Fruit fly (Drosophila melanogaster) whole organism, pupa: Measurements from ENCODE around the gene ImpE3.
A peak's percentile ranks its signal among the peaks of the same experiment; 100 is the strongest.

Experiments
- CG10348 ChIP-seq: fragments of 200-800 bp; sonication (Bioruptor generic); IDR thresholded peaks from 2 replicates; pipeline ENCODE4 v1.3.6; 2022; ENCODE audit warnings: missing biosample characterization, missing genetic modification characterization
- CG12605 ChIP-seq: fragments of 200-800 bp; sonication (Bioruptor generic); IDR thresholded peaks from 2 replicates; pipeline ENCODE4 v1.3.6; 2022; ENCODE audit warnings: missing biosample characterization, missing genetic modification characterization
- CG13204 ChIP-seq: fragments of 200-800 bp; sonication (Bioruptor generic); optimal IDR thresholded peaks from 2 replicates; lab custom pipeline; 2018; ENCODE audit warnings: missing biosample characterization, mild to moderate bottlenecking, missing genetic modification characterization, moderate library complexity
- CG14655 ChIP-seq: fragments of 200-800 bp; sonication (Bioruptor generic); optimal IDR thresholded peaks from 3 replicates; lab custom pipeline; 2017; ENCODE audit warnings: mild to moderate bottlenecking, missing biosample characterization, missing genetic modification reagents, missing genetic modification characterization
- CG15710 ChIP-seq: fragments of 200-800 bp; sonication (Bioruptor generic); optimal IDR thresholded peaks from 2 replicates; lab custom pipeline; 2018; ENCODE audit warnings: missing biosample characterization, mild to moderate bottlenecking, missing genetic modification characterization, moderate library complexity
- CG17806 ChIP-seq: fragments of 200-800 bp; sonication (Bioruptor generic); optimal IDR thresholded peaks from 2 replicates; lab custom pipeline; 2018; ENCODE audit warnings: missing biosample characterization, mild to moderate bottlenecking, missing genetic modification characterization, moderate library complexity
- CG32121 ChIP-seq: fragments of 200-800 bp; sonication (Bioruptor generic); IDR thresholded peaks from 2 replicates; pipeline ENCODE4 v1.3.6; 2022; ENCODE audit warnings: missing biosample characterization, missing genetic modification characterization
- CG34367 ChIP-seq: fragments of 200-800 bp; sonication (Bioruptor generic); optimal IDR thresholded peaks from 2 replicates; lab custom pipeline; 2018; ENCODE audit warnings: missing biosample characterization, mild to moderate bottlenecking, missing genetic modification characterization
- CG4496 ChIP-seq: fragments of 200-800 bp; sonication (Bioruptor generic); IDR thresholded peaks from 3 replicates; pipeline ENCODE4 v1.3.6; 2022; ENCODE audit warnings: missing biosample characterization, missing genetic modification characterization
- CG8159 ChIP-seq: fragments of 200-800 bp; sonication (Bioruptor generic); optimal IDR thresholded peaks from 3 replicates; lab custom pipeline; 2018; ENCODE audit warnings: missing biosample characterization, mild to moderate bottlenecking, missing genetic modification characterization, moderate library complexity
- CG8301 ChIP-seq: fragments of 200-800 bp; sonication (Bioruptor generic); optimal IDR thresholded peaks from 2 replicates; lab custom pipeline; 2018; ENCODE audit warnings: missing biosample characterization, mild to moderate bottlenecking, missing genetic modification characterization
- CG9948 ChIP-seq: fragments of 200-800 bp; sonication (Bioruptor generic); optimal IDR thresholded peaks from 2 replicates; lab custom pipeline; 2018; ENCODE audit warnings: missing biosample characterization, mild to moderate bottlenecking, missing genetic modification characterization, moderate library complexity
- D1 ChIP-seq: fragments of 200-800 bp; sonication (Bioruptor generic); optimal IDR thresholded peaks from 2 replicates; lab custom pipeline; 2018; ENCODE audit warnings: missing biosample characterization, mild to moderate bottlenecking, missing genetic modification characterization, moderate library complexity
- EcR ChIP-seq: fragments of 200-800 bp; sonication (Bioruptor generic); optimal IDR thresholded peaks from 3 replicates; lab custom pipeline; 2019; ENCODE audit warnings: missing biosample characterization, missing genetic modification characterization, mild to moderate bottlenecking, moderate library complexity, missing genetic modification reagents
- Ets98B ChIP-seq: fragments of 200-800 bp; sonication (Bioruptor generic); IDR thresholded peaks from 2 replicates; pipeline ENCODE4 v1.3.6; 2022; ENCODE audit warnings: missing biosample characterization, missing genetic modification characterization
- Pif1A ChIP-seq: fragments of 200-800 bp; sonication (Bioruptor generic); optimal IDR thresholded peaks from 3 replicates; lab custom pipeline; 2016; ENCODE audit warnings: missing biosample characterization, missing genetic modification characterization
- Pif1B ChIP-seq: fragments of 200-800 bp; sonication (Bioruptor generic); optimal IDR thresholded peaks from 3 replicates; lab custom pipeline; 2016; ENCODE audit warnings: missing biosample characterization, missing genetic modification characterization
- Snoo ChIP-seq: fragments of 200-800 bp; sonication (Bioruptor generic); optimal IDR thresholded peaks from 3 replicates; lab custom pipeline; 2017; ENCODE audit warnings: missing biosample characterization, mild to moderate bottlenecking, missing genetic modification characterization, inconsistent platforms
- fd96Ca ChIP-seq: fragments of 200-800 bp; sonication (Bioruptor generic); IDR thresholded peaks from 3 replicates; pipeline ENCODE4 v1.3.6; 2022; ENCODE audit warnings: missing biosample characterization, missing genetic modification characterization
- gl ChIP-seq: fragments of 200-800 bp; sonication (Bioruptor generic); optimal IDR thresholded peaks from 2 replicates; lab custom pipeline; 2018; ENCODE audit warnings: missing biosample characterization, mild to moderate bottlenecking, missing genetic modification characterization
- rn ChIP-seq: fragments of 200-800 bp; sonication (Bioruptor generic); IDR thresholded peaks from 2 replicates; pipeline ENCODE4 v1.3.6; 2022; ENCODE audit warnings: missing biosample characterization, missing genetic modification characterization

ImpE3 gene

DNA sequence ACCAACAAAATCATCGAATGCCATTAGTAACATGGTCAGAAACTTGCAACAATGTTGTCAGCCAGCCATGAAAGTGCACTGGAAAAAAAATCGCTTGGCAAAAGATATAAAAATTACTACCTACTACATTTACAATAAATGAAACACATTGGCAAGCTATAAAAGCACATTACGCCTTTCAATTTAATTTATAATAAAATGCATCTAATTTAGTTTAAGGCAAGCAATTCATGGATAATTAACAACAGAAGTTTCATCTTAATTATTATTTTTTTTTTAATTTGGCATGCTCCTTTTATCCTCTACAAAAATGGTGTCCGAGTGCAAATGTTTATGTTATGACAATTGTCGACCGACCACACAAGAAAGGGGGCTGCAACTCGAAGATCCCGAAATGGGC is 9.6 kb upstream of the ImpE3 start:
- TF ChIP-seq CG4496 (0 out of 3 replicates have a peak, but pooled peaks have one; percentile 12), CG12605 (GFP tag; lab: Robert Waterston, UW) (no peak), Ets98B (peak; percentile 30)

DNA sequence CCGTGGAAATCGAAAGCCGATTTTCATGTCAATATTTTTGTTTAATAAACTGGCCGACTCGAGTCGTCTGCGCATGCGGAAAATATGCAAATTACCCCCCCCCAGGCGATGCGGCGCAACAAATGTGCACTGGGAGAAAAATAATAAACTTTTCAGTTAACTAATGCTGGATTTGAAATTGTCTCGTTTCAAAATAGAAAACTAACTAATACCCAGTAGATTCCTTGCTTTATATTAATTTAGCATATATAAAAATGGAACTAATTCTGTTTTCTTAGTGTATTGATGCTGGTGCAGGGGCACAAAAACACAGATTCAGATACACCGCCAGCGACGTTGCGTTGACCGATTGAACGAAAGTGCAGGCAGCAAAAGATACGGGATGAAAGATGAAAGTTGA is 8.6 kb upstream of the ImpE3 start:
- peak; percentile 1 for TF ChIP-seq Snoo
- TF ChIP-seq Pif1A (GFP tag; lab: Kevin White, UChicago), result peak; percentile 40
- TF ChIP-seq CG12605 (GFP tag; lab: Robert Waterston, UW), result peak; percentile 79
- TF ChIP-seq D1, result no peak
- no peak; the same call in 1 of the 2 replicates for TF ChIP-seq CG10348 (GFP tag; lab: Robert Waterston, UW)
- TF ChIP-seq CG14655 (GFP tag; lab: Kevin White, UChicago), result peak; percentile 58
- peak; percentile 59 for TF ChIP-seq CG17806
- no peak for TF ChIP-seq CG13204 (GFP tag; lab: Kevin White, UChicago)
- peak; percentile 64 for TF ChIP-seq CG8159 (tag; lab: Kevin White, UChicago)
- TF ChIP-seq Ets98B, result peak; percentile 85
- peak; percentile 61; the same call in 1 of the 2 replicates for TF ChIP-seq rn
- peak; percentile 71 for TF ChIP-seq CG8301 (tag; lab: Kevin White, UChicago)
- TF ChIP-seq EcR, result no peak
- peak; percentile 22 for TF ChIP-seq CG34367 (tag; lab: Kevin White, UChicago)
- peak; percentile 43; the same call in 2 of the 3 replicates for TF ChIP-seq fd96Ca
- TF ChIP-seq CG4496, result peak; percentile 86
- TF ChIP-seq Pif1B, result peak; percentile 37
- TF ChIP-seq CG32121 (GFP tag; lab: Robert Waterston, UW), result peak; percentile 81
- TF ChIP-seq CG9948, result peak; percentile 49
- peak; percentile 4 for TF ChIP-seq CG15710 (tag; lab: Kevin White, UChicago)
- no peak for TF ChIP-seq gl (tag; lab: Kevin White, UChicago)

DNA sequence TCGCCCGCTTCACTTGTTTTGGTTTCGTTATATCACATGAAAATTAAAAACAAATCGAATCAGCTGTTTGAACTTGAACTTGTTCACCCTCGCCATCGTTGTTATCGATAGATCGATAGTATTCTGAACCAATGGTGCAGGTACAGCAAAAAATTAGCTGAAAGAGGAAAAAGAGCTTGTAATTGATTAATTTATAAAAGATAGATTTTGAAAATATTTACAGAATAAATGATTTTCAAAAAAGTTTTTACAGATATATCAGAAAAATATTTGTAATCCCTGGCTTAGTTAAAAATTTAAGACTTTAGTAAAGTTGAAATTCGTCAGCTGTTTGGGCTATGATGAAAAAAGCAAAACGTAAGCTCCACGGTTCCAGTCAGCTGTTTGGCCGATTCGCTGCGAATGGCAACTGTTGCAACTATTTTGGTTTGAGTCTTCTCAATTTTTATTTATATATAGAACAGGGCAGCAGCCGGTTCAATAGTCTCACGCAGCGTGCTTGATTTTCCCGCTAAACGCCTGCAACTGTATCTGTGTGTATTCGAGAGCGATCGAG is 3.7 kb upstream of the ImpE3 start, which contains the start of the genes CG11035 and unc-45:
TSS of gene CG11035 (minus strand) at position 87 of the 556 bp plus-strand sequence.
TSS of gene unc-45 (plus strand) at position 379 of the 556 bp plus-strand sequence.
- TF ChIP-seq CG34367 (tag; lab: Kevin White, UChicago), result no peak
- no peak; the same call in 1 of the 2 replicates for TF ChIP-seq Ets98B
- peak; percentile 20 for TF ChIP-seq CG8301 (tag; lab: Kevin White, UChicago)
- no peak for TF ChIP-seq fd96Ca
- TF ChIP-seq D1, result no peak
- peak; percentile 87 for TF ChIP-seq EcR
- TF ChIP-seq CG14655 (GFP tag; lab: Kevin White, UChicago), result peak; percentile 49
- TF ChIP-seq CG17806, result peak; percentile 34
- peak; percentile 39 for TF ChIP-seq CG8159 (tag; lab: Kevin White, UChicago)
- 0 out of 2 replicates have a peak, but pooled peaks have one; percentile 42 for TF ChIP-seq CG32121 (GFP tag; lab: Robert Waterston, UW)
- peak; percentile 3 for TF ChIP-seq CG9948
- peak; percentile 38 for TF ChIP-seq CG15710 (tag; lab: Kevin White, UChicago)
- TF ChIP-seq Snoo, result no peak
- TF ChIP-seq CG4496, result 0 out of 3 replicates have a peak, but pooled peaks have one; percentile 61

DNA sequence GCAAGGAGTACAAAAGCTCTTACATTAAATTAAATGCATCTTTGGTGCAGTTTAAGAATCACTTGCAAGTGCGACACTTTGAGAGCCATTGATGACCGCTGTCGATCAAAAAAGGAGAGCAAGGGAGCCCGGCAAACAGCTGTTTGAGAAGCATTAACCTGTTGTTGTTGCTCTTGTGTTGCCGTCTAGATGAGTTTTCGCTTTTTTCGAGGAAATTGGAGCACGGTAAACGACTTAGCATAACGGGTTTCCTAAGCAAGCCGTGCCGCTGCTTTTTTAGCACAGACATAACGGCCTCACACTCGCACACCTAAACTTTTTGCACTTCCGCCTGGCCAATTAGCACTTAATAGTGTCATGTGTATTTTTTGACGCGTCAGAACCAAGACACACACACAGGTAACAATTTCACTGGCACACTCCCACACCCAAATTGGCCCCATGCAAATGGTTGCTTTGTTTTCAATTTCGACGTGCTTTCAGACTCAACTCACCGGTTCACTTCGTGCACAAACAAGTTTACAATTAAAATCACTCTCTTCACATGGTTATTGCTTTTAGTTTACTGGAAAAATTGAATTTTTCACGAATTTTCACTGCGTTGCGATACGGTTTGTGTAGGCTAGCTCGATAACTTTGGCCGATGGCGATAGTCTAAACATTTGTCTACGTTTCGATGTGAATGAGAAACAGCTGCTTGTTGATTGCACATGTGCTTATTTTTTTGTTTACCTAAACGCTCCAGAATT is 979 bp upstream of the ImpE3 start, which contains the start of the genes CG10903 and CG2747:
TSS of gene CG10903 (plus strand) at position 261 of the 749 bp plus-strand sequence.
TSS of gene CG2747 (minus strand) at position 640 of the 749 bp plus-strand sequence.
- TF ChIP-seq CG12605 (GFP tag; lab: Robert Waterston, UW) (no peak), D1 (no peak), CG4496 (peak; percentile 41; the same call in 1 of the 3 replicates), EcR (peak; percentile 43)

DNA sequence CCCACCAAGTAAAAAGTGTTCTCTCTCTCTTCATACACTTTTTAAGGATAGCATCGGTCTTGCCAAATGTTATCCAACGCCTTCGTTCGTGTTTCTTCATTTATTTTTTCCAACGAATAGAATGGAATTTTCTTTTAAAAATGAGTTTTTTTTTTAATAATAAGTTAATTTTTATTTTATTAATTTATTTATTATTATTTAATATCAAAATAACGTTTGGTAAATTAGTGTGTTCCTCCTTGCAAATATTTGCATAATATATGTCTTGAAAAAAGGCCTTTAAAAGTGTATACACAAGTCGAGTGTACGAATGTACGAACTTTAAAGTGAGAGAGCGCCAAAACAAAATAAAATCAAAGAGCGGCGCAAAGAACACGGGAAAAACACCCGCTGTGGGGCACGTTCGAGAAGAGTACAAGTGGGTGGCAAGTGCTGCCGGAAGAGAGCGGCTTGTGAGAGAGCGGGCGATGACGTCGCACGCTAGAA is 2.1 kb downstream of the ImpE3 start:
- TF ChIP-seq CG9948 (peak; percentile 87), rn (no peak), CG4496 (peak; percentile 43; the same call in 1 of the 3 replicates), CG8159 (tag; lab: Kevin White, UChicago) (peak; percentile 91), CG14655 (GFP tag; lab: Kevin White, UChicago) (peak; percentile 93), Snoo (peak; percentile 85), Ets98B (peak; percentile 65), D1 (peak; percentile 85), Pif1B (peak; percentile 86), fd96Ca (no peak), CG32121 (GFP tag; lab: Robert Waterston, UW) (peak; percentile 63), gl (tag; lab: Kevin White, UChicago) (no peak), CG34367 (tag; lab: Kevin White, UChicago) (peak; percentile 85), CG17806 (peak; percentile 80), Pif1A (GFP tag; lab: Kevin White, UChicago) (peak; percentile 38), CG10348 (GFP tag; lab: Robert Waterston, UW) (0 out of 2 replicates have a peak, but pooled peaks have one; percentile 11), EcR (peak; percentile 43), CG12605 (GFP tag; lab: Robert Waterston, UW) (peak; percentile 62), CG13204 (GFP tag; lab: Kevin White, UChicago) (peak; percentile 79), CG8301 (tag; lab: Kevin White, UChicago) (peak; percentile 55), CG15710 (tag; lab: Kevin White, UChicago) (peak; percentile 93)
- TF ChIP-seq, all 21 proteins: peak for 18

DNA sequence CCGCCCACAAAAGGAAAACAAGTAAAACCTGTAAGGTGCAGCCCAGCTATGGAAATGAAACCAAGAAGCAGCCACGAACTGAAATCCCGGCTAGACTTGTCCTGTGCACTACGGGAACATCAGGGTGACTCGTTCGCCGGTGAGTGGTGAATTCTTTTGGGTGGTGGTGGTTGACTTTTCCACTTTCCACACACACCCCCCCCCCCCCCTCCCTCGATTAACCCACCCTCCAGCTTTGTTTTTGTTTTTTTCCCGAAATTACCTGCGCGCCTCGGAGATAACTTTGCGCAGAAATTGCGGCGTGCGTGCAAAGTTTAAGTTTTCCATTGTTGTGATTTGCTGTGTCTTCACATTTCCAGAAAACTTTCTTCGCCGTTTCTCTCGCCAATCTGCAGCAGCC is 2.8 kb downstream of the ImpE3 start:
- no peak for TF ChIP-seq CG14655 (GFP tag; lab: Kevin White, UChicago)
- no peak for TF ChIP-seq Pif1B
- no peak for TF ChIP-seq CG32121 (GFP tag; lab: Robert Waterston, UW)
- TF ChIP-seq EcR, result no peak
- no peak for TF ChIP-seq Snoo
- TF ChIP-seq rn, result no peak
- no peak for TF ChIP-seq Ets98B
- TF ChIP-seq gl (tag; lab: Kevin White, UChicago), result no peak
- no peak for TF ChIP-seq CG17806
- TF ChIP-seq CG34367 (tag; lab: Kevin White, UChicago), result no peak
- no peak for TF ChIP-seq CG10348 (GFP tag; lab: Robert Waterston, UW)
- no peak for TF ChIP-seq CG12605 (GFP tag; lab: Robert Waterston, UW)
